Fruit fly (Drosophila melanogaster): ENCODE data around the gene CG4297.

CG4297 gene

DNA sequence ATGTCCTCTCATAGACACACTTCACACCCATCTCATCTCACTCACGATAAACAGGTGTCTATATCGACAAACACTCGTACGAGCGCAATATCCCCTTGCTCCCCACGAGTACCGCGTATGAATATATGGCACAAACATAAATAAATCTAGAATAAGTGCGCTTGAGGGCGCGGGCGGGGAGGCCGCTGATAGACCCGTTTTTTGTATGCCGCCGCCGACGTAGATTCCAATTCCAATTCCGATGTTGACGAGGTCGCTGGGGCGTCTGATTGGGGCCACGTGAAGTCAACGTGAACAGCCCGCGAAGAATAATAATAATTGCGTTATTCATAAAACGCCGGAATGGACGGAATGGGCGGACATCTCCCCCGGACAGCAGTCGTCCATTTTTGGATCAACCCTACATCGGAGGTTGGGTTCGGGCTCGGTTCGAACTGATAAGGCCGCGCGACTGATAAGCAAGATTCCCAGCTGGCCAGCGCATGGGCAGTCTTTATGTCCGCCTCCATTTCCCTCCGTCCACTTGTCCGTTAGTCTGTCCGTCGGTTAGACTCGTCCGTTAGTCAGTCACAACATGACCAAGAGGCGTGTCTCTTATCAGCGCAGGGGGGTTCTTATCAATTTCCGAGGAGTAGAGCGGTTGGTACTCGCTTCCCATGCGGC, 12.4 kb upstream of the CG4297 start (continued):
- TF ChIP-seq Blimp-1 (GFP tag; optimal IDR thresholded peaks at IDR 0.05) (no peak), CG1621 (tag; optimal IDR thresholded peaks at IDR 0.05) (no peak), Hr39 (GFP tag; optimal IDR thresholded peaks at IDR 0.05) (no peak), cyc (GFP tag; optimal IDR thresholded peaks at IDR 0.05) (no peak), dac (GFP tag; optimal IDR thresholded peaks at IDR 0.05) (no peak), CG15336 (GFP tag; IDR thresholded peaks at IDR 0.05) (no peak), Sox102F (GFP tag; optimal IDR thresholded peaks at IDR 0.05) (no peak), CG8632 (GFP tag; optimal IDR thresholded peaks at IDR 0.05) (peak; percentile 11), net (GFP tag; optimal IDR thresholded peaks at IDR 0.05) (no peak), svp (GFP tag) (peak; percentile 100), CG6854 (GFP tag; optimal IDR thresholded peaks at IDR 0.05) (no peak), CG32006 (GFP tag; optimal IDR thresholded peaks at IDR 0.05) (no peak), OdsH (GFP tag; optimal IDR thresholded peaks at IDR 0.05) (no peak), vri (GFP tag; optimal IDR thresholded peaks at IDR 0.05) (peak; percentile 83), acj6 (GFP tag; optimal IDR thresholded peaks at IDR 0.05) (no peak), spab (GFP tag; optimal IDR thresholded peaks at IDR 0.05) (no peak), Sox14 (GFP tag; optimal IDR thresholded peaks at IDR 0.05) (peak; percentile 38), pdm3 (GFP tag; optimal IDR thresholded peaks at IDR 0.05) (no peak)

DNA sequence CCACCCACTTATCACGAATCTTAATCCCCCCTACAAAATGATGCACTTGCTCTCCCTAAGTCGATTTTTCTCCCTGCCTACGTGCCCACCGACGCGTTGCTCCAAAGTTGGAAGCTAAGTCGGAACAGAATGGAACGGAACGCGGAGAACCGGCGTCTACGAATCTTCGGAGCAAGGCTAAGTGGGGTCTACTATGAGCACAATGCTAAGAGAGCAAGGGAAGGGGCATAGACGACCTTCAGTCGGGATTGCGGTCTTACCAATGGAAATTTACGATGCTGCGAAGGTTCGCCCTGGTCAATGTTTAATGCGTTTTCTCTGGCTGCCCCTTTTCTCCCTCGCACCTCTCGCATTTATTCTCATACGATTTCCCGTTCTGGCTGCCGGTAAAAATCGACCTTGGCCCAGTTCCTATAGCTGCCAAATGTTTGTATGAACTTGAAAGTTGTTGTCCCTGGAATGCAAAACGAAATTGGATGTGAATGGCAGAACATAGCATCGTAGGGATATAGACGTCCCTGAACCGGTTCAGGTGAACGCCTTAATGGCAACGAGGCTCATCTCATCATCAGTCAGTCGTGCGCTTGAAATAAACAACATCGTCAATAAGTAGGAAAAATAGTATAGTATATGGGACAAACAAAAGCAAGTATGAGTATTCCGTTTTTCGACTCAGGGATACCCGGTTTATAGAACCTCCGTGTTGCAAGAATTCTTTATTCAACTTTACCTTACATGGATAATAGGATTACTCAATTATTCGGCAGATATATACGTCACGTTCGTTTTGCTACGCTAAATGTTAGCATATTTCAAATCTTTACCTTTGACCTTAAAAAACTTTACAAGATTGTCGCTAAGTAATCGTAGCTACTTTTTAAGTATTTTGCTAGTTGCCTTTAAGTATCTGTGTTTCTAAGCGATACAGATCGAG, 11.6 kb upstream of the CG4297 start:
- TF ChIP-seq CG16779 (tag; optimal IDR thresholded peaks at IDR 0.05) (no peak), Met (GFP tag; optimal IDR thresholded peaks at IDR 0.05) (no peak), spab (GFP tag; optimal IDR thresholded peaks at IDR 0.05) (peak; percentile 1), ss (GFP tag; optimal IDR thresholded peaks at IDR 0.05) (peak in 1 of 2 experiments; percentile 15), CG10631 (GFP tag; optimal IDR thresholded peaks at IDR 0.05) (peak; percentile 10), Ets96B (tag; optimal IDR thresholded peaks at IDR 0.05) (peak; percentile 4), CG10669 (GFP tag; optimal IDR thresholded peaks at IDR 0.05) (peak; percentile 24), CG8632 (GFP tag; optimal IDR thresholded peaks at IDR 0.05) (no peak), CG31627 (GFP tag; optimal IDR thresholded peaks at IDR 0.05) (no peak), CG1621 (tag; optimal IDR thresholded peaks at IDR 0.05) (no peak), CG11762 (GFP tag; optimal IDR thresholded peaks at IDR 0.05; ENCODE audit: insufficient read depth) (no peak), Eip78C (GFP tag) (peak; percentile 66), CG32006 (GFP tag; optimal IDR thresholded peaks at IDR 0.05) (peak; percentile 37), OdsH (GFP tag; optimal IDR thresholded peaks at IDR 0.05) (no peak), CG6792 (GFP tag; optimal IDR thresholded peaks at IDR 0.05) (no peak), CG9139 (GFP tag; optimal IDR thresholded peaks at IDR 0.05) (peak; percentile 37)

DNA sequence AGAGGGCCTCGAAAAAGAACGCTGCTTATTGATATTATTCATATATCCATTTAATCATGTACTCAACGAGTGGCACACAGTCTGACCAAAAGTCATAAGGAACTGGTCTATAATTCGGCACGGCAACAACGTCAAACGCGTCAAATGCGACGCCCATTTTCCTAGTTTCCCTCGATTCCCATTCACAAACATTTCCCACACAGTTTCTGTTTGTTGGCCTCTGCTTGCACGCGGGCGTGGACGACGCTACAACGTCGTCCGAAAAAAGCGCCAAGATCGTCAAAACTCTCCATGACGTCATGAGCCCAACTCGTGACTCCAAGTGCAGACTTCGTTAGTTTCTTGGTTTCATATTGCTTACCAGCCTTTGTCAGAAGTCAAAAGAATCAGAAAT, 10.4 kb upstream of the CG4297 start:
- TF ChIP-seq fkh (GFP tag; optimal IDR thresholded peaks at IDR 0.05) (peak; percentile 24), Gug (GFP tag; IDR thresholded peaks at IDR 0.05) (no peak)

DNA sequence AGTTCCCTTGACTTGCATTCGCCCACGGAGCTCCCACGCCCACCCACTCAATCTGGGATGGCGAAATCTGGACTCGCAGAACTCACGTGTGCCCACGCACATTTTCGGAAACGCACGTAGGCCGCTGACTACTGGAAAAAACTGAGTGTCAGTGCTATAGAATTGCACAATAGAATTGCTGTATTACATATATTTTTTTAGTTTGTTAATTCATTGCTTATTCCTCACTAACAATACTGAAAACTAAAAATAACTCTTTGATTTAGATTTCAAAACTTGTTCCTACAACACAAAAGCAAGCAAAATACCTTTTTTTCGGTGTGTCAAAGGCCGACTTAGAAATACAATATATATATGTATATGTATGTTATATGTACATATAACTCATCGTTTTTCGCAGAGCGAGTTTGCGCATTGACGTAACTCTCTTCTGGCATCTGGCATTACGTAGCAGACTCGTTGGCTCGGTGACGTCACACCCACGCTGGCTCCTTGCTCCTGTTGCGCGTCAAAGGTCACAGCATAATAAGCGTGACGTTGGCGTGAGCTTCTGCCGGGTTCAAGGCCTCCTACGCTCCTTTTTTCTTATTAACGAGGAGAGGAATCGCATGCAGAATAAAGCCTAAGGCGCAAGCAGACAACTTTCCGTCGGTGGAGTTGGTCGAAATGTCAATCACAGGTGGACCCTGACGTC, 9.9 kb upstream of the CG4297 start:
- TF ChIP-seq CG10631 (GFP tag; optimal IDR thresholded peaks at IDR 0.05) (peak; percentile 54), Blimp-1 (GFP tag; optimal IDR thresholded peaks at IDR 0.05) (no peak), CG6854 (GFP tag; optimal IDR thresholded peaks at IDR 0.05) (no peak), OdsH (GFP tag; optimal IDR thresholded peaks at IDR 0.05) (peak; percentile 51), acj6 (GFP tag; optimal IDR thresholded peaks at IDR 0.05) (peak; percentile 56), CG8632 (GFP tag; optimal IDR thresholded peaks at IDR 0.05) (peak; percentile 34), CG6163 (GFP tag; IDR thresholded peaks at IDR 0.05) (no peak), Lpt (GFP tag; optimal IDR thresholded peaks at IDR 0.05) (no peak), fd85E (GFP tag; optimal IDR thresholded peaks at IDR 0.05) (no peak), CG11762 (GFP tag; optimal IDR thresholded peaks at IDR 0.05; ENCODE audit: insufficient read depth) (peak; percentile 45), ss (GFP tag; optimal IDR thresholded peaks at IDR 0.05) (no peak), CG4318 (GFP tag; optimal IDR thresholded peaks at IDR 0.05) (peak; percentile 39), pdm3 (GFP tag; optimal IDR thresholded peaks at IDR 0.05) (peak; percentile 67), CG6276 (GFP tag; optimal IDR thresholded peaks at IDR 0.05) (peak; percentile 60), CG9139 (GFP tag; optimal IDR thresholded peaks at IDR 0.05) (no peak), Eip75B (GFP tag; optimal IDR thresholded peaks at IDR 0.05) (peak; percentile 10), Hr4 (GFP tag; optimal IDR thresholded peaks at IDR 0.05) (peak; percentile 75), Sox102F (GFP tag; optimal IDR thresholded peaks at IDR 0.05) (peak; percentile 53), CG10669 (GFP tag; optimal IDR thresholded peaks at IDR 0.05) (peak; percentile 55), CG7368 (GFP tag; optimal IDR thresholded peaks at IDR 0.05) (peak; percentile 27), CG3919 (GFP tag; optimal IDR thresholded peaks at IDR 0.05) (peak; percentile 54), topi (GFP tag; optimal IDR thresholded peaks at IDR 0.05) (peak; percentile 43)

Data from whole organism, prepupa.